Worm (Caenorhabditis elegans) whole organism, L1 larva: ENCODE measurements around the gene ncx-8.

Source experiments
- egl-27 ChIP-seq, 2 experiments: fragments of 150-350 bp in 1 of 2; sonication (generic microtip); optimal IDR thresholded peaks; 3 replicates each; lab custom pipeline; 2017 to 2018; ENCODE audit warnings: missing biosample characterization in 2 of 2, missing genetic modification characterization in 2 of 2, missing genetic modification reagents in 2 of 2
- ets-5 ChIP-seq: fragments of 200-800 bp; sonication (Bioruptor generic); IDR thresholded peaks from 2 replicates; pipeline ENCODE4 v1.3.6; 2022; ENCODE audit warnings: missing genetic modification characterization, missing compliant biosample characterization
- mab-9 ChIP-seq: fragments of 200-800 bp; sonication (Bioruptor generic); IDR thresholded peaks from 2 replicates; pipeline ENCODE4 v1.3.6; 2022; ENCODE audit warnings: missing genetic modification reagents, missing genetic modification characterization, missing compliant biosample characterization
- skn-1 ChIP-seq: fragments of 150-350 bp; optimal IDR thresholded peaks from 2 replicates; lab custom pipeline; 2014; ENCODE audit warnings: missing biosample characterization, missing genetic modification characterization

- TF ChIP-seq ets-5 (GFP tag; lab: Robert Waterston, UW) (no peak), skn-1 (tag; lab: Kevin White, UChicago) (no peak), mab-9 (GFP tag; lab: Robert Waterston, UW) (no peak), egl-27 (tag; optimal IDR thresholded peaks at IDR 0.05; lab: Kevin White, UChicago) (no peak)
These were observed 26.3 kb downstream of the ncx-8 start for ce11 chrV:4960686-4961085.
